Worm (Caenorhabditis elegans) whole organism, dauer: ENCODE results near the gene F46F5.5.
"Not testable (repeated sequence)": the region's sequence is repeated elsewhere in the genome, so short reads cannot be mapped to it uniquely, and the experiment has no call there.

Experiments
- unc-62 ChIP-seq: sonication (generic microtip); optimal IDR thresholded peaks from 2 replicates; lab custom pipeline; 2017; ENCODE audit warnings: missing biosample characterization, missing genetic modification reagents, missing genetic modification characterization

The F46F5.5 gene

ce11 chrII:812917-813316 is at the start of gene F46F5.5:
Gene F46F5.5, minus strand, starts transcription at chrII:813017.
- no peak for TF ChIP-seq unc-62 (GFP tag; lab: Kevin White, UChicago)

- no peak for TF ChIP-seq unc-62 (GFP tag; lab: Kevin White, UChicago)
Observed at ce11 chrII:861564-861963, 48.7 kb upstream of the F46F5.5 start, which contains the start of gene Y46B2A.4. Gene Y46B2A.4, plus strand, starts transcription at chrII:861864.

- not testable (repeated sequence) for TF ChIP-seq unc-62 (GFP tag; lab: Kevin White, UChicago)
Observed at ce11 chrII:850567-850966, 37.8 kb upstream of the F46F5.5 start, which contains the start of gene F28A10.5. Gene F28A10.5, minus strand, starts transcription at chrII:850667.

- no peak for TF ChIP-seq unc-62 (GFP tag; lab: Kevin White, UChicago)
Observed at ce11 chrII:848519-848918, 35.7 kb upstream of the F46F5.5 start, which contains the start of the genes acdh-9 and F28A10.13. Gene acdh-9, minus strand, starts transcription at chrII:848603. Gene F28A10.13, plus strand, starts transcription at chrII:848812.

ce11 chrII:845618-846017 is 32.8 kb upstream of the F46F5.5 start, which contains the start of gene F28A10.7:
Gene F28A10.7, minus strand, starts transcription at chrII:845718.
- no peak for TF ChIP-seq unc-62 (GFP tag; lab: Kevin White, UChicago)

ce11 chrII:843971-844370 is 31.2 kb upstream of the F46F5.5 start, which contains the start of gene F28A10.4:
Gene F28A10.4, plus strand, starts transcription at chrII:844271.
- TF ChIP-seq unc-62 (GFP tag; lab: Kevin White, UChicago) = no peak

ce11 chrII:840131-840530 is 27.3 kb upstream of the F46F5.5 start, which contains the start of gene clc-33:
Gene clc-33, plus strand, starts transcription at chrII:840431.
- TF ChIP-seq unc-62 (GFP tag; lab: Kevin White, UChicago) = no peak

ce11 chrII:838414-838813 is 25.6 kb upstream of the F46F5.5 start, which contains the start of gene F28A10.8:
Gene F28A10.8, minus strand, starts transcription at chrII:838514.
- TF ChIP-seq unc-62 (GFP tag; lab: Kevin White, UChicago) = no peak

- no peak for TF ChIP-seq unc-62 (GFP tag; lab: Kevin White, UChicago)
Observed at ce11 chrII:825521-825920, 12.7 kb upstream of the F46F5.5 start, which contains the start of gene F28A10.1. Gene F28A10.1, plus strand, starts transcription at chrII:825821.

- TF ChIP-seq unc-62 (GFP tag; lab: Kevin White, UChicago) = no peak
Observed at ce11 chrII:823529-823928, 10.7 kb upstream of the F46F5.5 start, which contains the start of gene F46F5.10. Gene F46F5.10, plus strand, starts transcription at chrII:823829.

ce11 chrII:822730-823129 is 9.9 kb upstream of the F46F5.5 start, which contains the start of gene msrp-4:
Gene msrp-4, minus strand, starts transcription at chrII:822830.
- TF ChIP-seq unc-62 (GFP tag; lab: Kevin White, UChicago) = not testable (repeated sequence)

ce11 chrII:821514-821913 is 8.7 kb upstream of the F46F5.5 start, which contains the start of gene F46F5.8:
Gene F46F5.8, minus strand, starts transcription at chrII:821614.
- no peak for TF ChIP-seq unc-62 (GFP tag; lab: Kevin White, UChicago)

- TF ChIP-seq unc-62 (GFP tag; lab: Kevin White, UChicago) = no peak
Observed at ce11 chrII:820519-820918, 7.7 kb upstream of the F46F5.5 start, which contains the start of gene F46F5.7. Gene F46F5.7, minus strand, starts transcription at chrII:820619.

ce11 chrII:814737-815136 is 1.9 kb upstream of the F46F5.5 start, which contains the start of gene msrp-3:
Gene msrp-3, minus strand, starts transcription at chrII:814837.
- no peak for TF ChIP-seq unc-62 (GFP tag; lab: Kevin White, UChicago)

ce11 chrII:808457-808856 is 4.4 kb downstream of the F46F5.5 start, which contains the start of gene F46F5.11:
Gene F46F5.11, plus strand, starts transcription at chrII:808757.
- TF ChIP-seq unc-62 (GFP tag; lab: Kevin White, UChicago) = no peak

- no peak for TF ChIP-seq unc-62 (GFP tag; lab: Kevin White, UChicago)
Observed at ce11 chrII:803009-803408, 9.8 kb downstream of the F46F5.5 start, which contains the start of gene F46F5.13. Gene F46F5.13, plus strand, starts transcription at chrII:803309.

ce11 chrII:799700-800099 is 13.1 kb downstream of the F46F5.5 start, which contains the start of gene F46F5.14:
Gene F46F5.14, plus strand, starts transcription at chrII:800000.
- no peak for TF ChIP-seq unc-62 (GFP tag; lab: Kevin White, UChicago)
